Worm (Caenorhabditis elegans) whole organism, L3 larva: ENCODE measurements around the gene sre-44.

ENCODE experiments used
- ZK546.5 ChIP-seq: sonication (generic microtip); optimal IDR thresholded peaks from 2 replicates; lab custom pipeline; 2017; ENCODE audit warnings: missing biosample characterization, missing genetic modification characterization
- aly-2 ChIP-seq: fragments of 150-350 bp; optimal IDR thresholded peaks from 2 replicates; lab custom pipeline; 2014; ENCODE audit warnings: missing biosample characterization, missing genetic modification characterization
- ama-1 ChIP-seq: fragments of 150-350 bp; optimal IDR thresholded peaks from 2 replicates; lab custom pipeline; 2018
- ceh-28 ChIP-seq: fragments of 150-350 bp; optimal IDR thresholded peaks from 2 replicates; lab custom pipeline; 2014; ENCODE audit warnings: missing biosample characterization, missing genetic modification reagents, missing genetic modification characterization
- ceh-9 ChIP-seq: sonication (generic microtip); optimal IDR thresholded peaks from 2 replicates; lab custom pipeline; 2018; ENCODE audit warnings: missing biosample characterization, missing genetic modification characterization
- daf-12 ChIP-seq: fragments of 150-350 bp; optimal IDR thresholded peaks from 2 replicates; lab custom pipeline; 2014; ENCODE audit warnings: missing biosample characterization, missing genetic modification reagents, missing genetic modification characterization
- egl-27 ChIP-seq: sonication (generic microtip); optimal IDR thresholded peaks from 4 replicates; lab custom pipeline; 2017; ENCODE audit warnings: missing biosample characterization, missing genetic modification reagents, missing genetic modification characterization
- egl-5 ChIP-seq: fragments of 150-350 bp; optimal IDR thresholded peaks from 2 replicates; lab custom pipeline; 2017; ENCODE audit warnings: missing biosample characterization, missing genetic modification reagents, missing genetic modification characterization, inconsistent platforms
- elt-2 ChIP-seq: sonication (generic microtip); optimal IDR thresholded peaks from 2 replicates; lab custom pipeline; 2016; ENCODE audit warnings: missing genetic modification reagents, mild to moderate bottlenecking, missing genetic modification characterization, missing compliant biosample characterization
- elt-3 ChIP-seq, 3 experiments: fragments of 150-350 bp in 1 of 3; sonication (generic microtip) in 2 of 3; optimal IDR thresholded peaks; 2 replicates in 2 of 3; 4 replicates in 1 of 3; lab custom pipeline; 2014 to 2017; ENCODE audit warnings: missing biosample characterization in 3 of 3, missing genetic modification characterization in 3 of 3
- fkh-2 ChIP-seq: fragments of 150-350 bp; optimal IDR thresholded peaks from 2 replicates; lab custom pipeline; 2014; ENCODE audit warnings: missing biosample characterization, missing genetic modification reagents, missing genetic modification characterization
- fos-1 ChIP-seq: fragments of 150-350 bp; optimal IDR thresholded peaks from 2 replicates; lab custom pipeline; 2014; ENCODE audit warnings: missing biosample characterization, missing genetic modification characterization
- hmg-11 ChIP-seq: sonication (generic microtip); optimal IDR thresholded peaks from 2 replicates; lab custom pipeline; 2016; ENCODE audit warnings: missing genetic modification characterization, missing compliant biosample characterization
- jun-1 ChIP-seq: fragments of 150-350 bp; optimal IDR thresholded peaks from 2 replicates; lab custom pipeline; 2014; ENCODE audit warnings: missing biosample characterization, missing genetic modification reagents, missing genetic modification characterization
- lin-15B ChIP-seq: fragments of 150-350 bp; optimal IDR thresholded peaks from 2 replicates; lab custom pipeline; 2014; ENCODE audit warnings: missing biosample characterization, missing genetic modification characterization
- lin-39 ChIP-seq: fragments of 150-350 bp; optimal IDR thresholded peaks from 2 replicates; lab custom pipeline; 2018; ENCODE audit warnings: missing biosample characterization, missing genetic modification reagents, missing genetic modification characterization
- lsy-12 ChIP-seq: sonication (generic microtip); optimal IDR thresholded peaks from 2 replicates; lab custom pipeline; 2016; ENCODE audit warnings: mild to moderate bottlenecking, missing genetic modification characterization, missing compliant biosample characterization
- mdl-1 ChIP-seq: fragments of 150-350 bp; optimal IDR thresholded peaks from 2 replicates; lab custom pipeline; 2014; ENCODE audit warnings: missing biosample characterization, missing genetic modification characterization
- mml-1 ChIP-seq: fragments of 150-350 bp; sonication (generic microtip); optimal IDR thresholded peaks from 3 replicates; lab custom pipeline; 2014; ENCODE audit warnings: missing biosample characterization, missing genetic modification characterization
- nfya-1 ChIP-seq: sonication (generic microtip); optimal IDR thresholded peaks from 2 replicates; lab custom pipeline; 2017; ENCODE audit warnings: missing genetic modification characterization, mild to moderate bottlenecking, missing compliant biosample characterization, antibody characterized with exemption, moderate library complexity; ENCODE audit not compliant: insufficient read depth
- nhr-23 ChIP-seq: fragments of 150-350 bp; optimal IDR thresholded peaks from 2 replicates; lab custom pipeline; 2014; ENCODE audit warnings: missing biosample characterization, missing genetic modification reagents, missing genetic modification characterization
- nhr-25 ChIP-seq: sonication (generic microtip); optimal IDR thresholded peaks from 2 replicates; lab custom pipeline; 2017; ENCODE audit warnings: missing biosample characterization, missing genetic modification characterization
- nhr-28 ChIP-seq: fragments of 150-350 bp; optimal IDR thresholded peaks from 2 replicates; lab custom pipeline; 2014; ENCODE audit warnings: missing biosample characterization, missing genetic modification characterization
- nhr-67 ChIP-seq: fragments of 150-350 bp; optimal IDR thresholded peaks from 2 replicates; lab custom pipeline; 2014; ENCODE audit warnings: missing biosample characterization, missing genetic modification characterization
- nhr-77 ChIP-seq: fragments of 150-350 bp; optimal IDR thresholded peaks from 2 replicates; lab custom pipeline; 2014; ENCODE audit warnings: missing biosample characterization, missing genetic modification characterization
- pqm-1 ChIP-seq: fragments of 150-350 bp; optimal IDR thresholded peaks from 2 replicates; lab custom pipeline; 2017; ENCODE audit warnings: missing biosample characterization, missing genetic modification characterization, inconsistent platforms
- sea-2 ChIP-seq: fragments of 150-350 bp; sonication (generic microtip); optimal IDR thresholded peaks from 4 replicates; lab custom pipeline; 2014; ENCODE audit warnings: missing biosample characterization, missing genetic modification reagents, missing genetic modification characterization
- skn-1 ChIP-seq: fragments of 150-350 bp; optimal IDR thresholded peaks from 2 replicates; lab custom pipeline; 2014; ENCODE audit warnings: missing biosample characterization, missing genetic modification characterization
- snpc-4 ChIP-seq: fragments of 150-350 bp; optimal IDR thresholded peaks from 2 replicates; lab custom pipeline; 2014; ENCODE audit warnings: missing biosample characterization, missing genetic modification characterization
- unc-62 ChIP-seq: fragments of 150-350 bp; sonication (generic microtip); optimal IDR thresholded peaks from 4 replicates; lab custom pipeline; 2014; ENCODE audit warnings: missing biosample characterization, missing genetic modification reagents, missing genetic modification characterization
- ztf-11 ChIP-seq: fragments of 150-350 bp; optimal IDR thresholded peaks from 2 replicates; lab custom pipeline; 2014; ENCODE audit warnings: missing biosample characterization, missing genetic modification characterization
- ztf-4 ChIP-seq: fragments of 150-350 bp; optimal IDR thresholded peaks from 2 replicates; lab custom pipeline; 2014; ENCODE audit warnings: missing biosample characterization, missing genetic modification characterization

sre-44 gene

ce11 chrII:13949290-13949689 is at the start of gene sre-44:
Gene sre-44 (plus strand): TSS chrII:13949590.
- TF ChIP-seq lsy-12 (no peak), elt-2 (tag; lab: Kevin White, UChicago) (peak; percentile 49)
- TF ChIP-seq, all 47 proteins: peak for 1

- TF ChIP-seq ceh-28 (tag; lab: Kevin White, UChicago): peak; percentile 88
- TF ChIP-seq nhr-25 (tag; lab: Kevin White, UChicago): no peak
- no peak for TF ChIP-seq elt-3 (tag; optimal IDR thresholded peaks at IDR 0.05; lab: Kevin White, UChicago)
- no peak for TF ChIP-seq hmg-11 (tag; lab: Kevin White, UChicago)
These were observed 49.6 kb upstream of the sre-44 start for ce11 chrII:13899777-13900176.

ce11 chrII:13902014-13902413 is 47.4 kb upstream of the sre-44 start, which contains the start of gene W02B8.1:
Gene W02B8.1 (minus strand): TSS chrII:13902114.
- TF ChIP-seq ZK546.5 (no peak), unc-62 (GFP tag; lab: Kevin White, UChicago) (no peak), snpc-4 (no peak), hmg-11 (tag; lab: Kevin White, UChicago) (no peak), mdl-1 (no peak), ztf-4 (tag; lab: Kevin White, UChicago) (no peak), elt-2 (tag; lab: Kevin White, UChicago) (no peak), jun-1 (tag; lab: Kevin White, UChicago) (no peak), aly-2 (no peak), nhr-23 (no peak), ceh-9 (tag; lab: Kevin White, UChicago) (no peak), elt-3 (tag; optimal IDR thresholded peaks at IDR 0.05; lab: Kevin White, UChicago) (no peak), egl-27 (tag; lab: Kevin White, UChicago) (no peak), sea-2 (GFP tag; lab: Kevin White, UChicago) (no peak), lsy-12 (no peak), nhr-25 (tag; lab: Kevin White, UChicago) (no peak), daf-12 (tag; lab: Kevin White, UChicago) (no peak), mml-1 (tag; lab: Kevin White, UChicago) (no peak), fos-1 (tag; lab: Kevin White, UChicago) (no peak), lin-15B (tag; lab: Kevin White, UChicago) (no peak)

- TF ChIP-seq nfya-1 (peak; percentile 48), nhr-77 (tag; lab: Kevin White, UChicago) (no peak), lin-39 (peak; percentile 67)
These were observed 45.9 kb upstream of the sre-44 start for ce11 chrII:13903482-13903881.

ce11 chrII:13907615-13908014 is 41.8 kb upstream of the sre-44 start:
- TF ChIP-seq snpc-4: no peak
- peak; percentile 89 for TF ChIP-seq nfya-1
- TF ChIP-seq nhr-23: no peak

ce11 chrII:13908592-13908991 is 40.8 kb upstream of the sre-44 start, which contains the start of gene citk-1:
Gene citk-1 (plus strand): TSS chrII:13908914.
- TF ChIP-seq nhr-67 (tag; lab: Kevin White, UChicago): no peak
- TF ChIP-seq nhr-23: peak; percentile 69
- no peak for TF ChIP-seq lsy-12
- no peak for TF ChIP-seq ztf-11 (tag; lab: Kevin White, UChicago)
- no peak for TF ChIP-seq daf-12 (tag; lab: Kevin White, UChicago)
- peak; percentile 16 for TF ChIP-seq pqm-1 (tag; lab: Kevin White, UChicago)
- TF ChIP-seq ztf-4 (tag; lab: Kevin White, UChicago): no peak
- TF ChIP-seq skn-1: peak; percentile 7
- peak; percentile 90 for TF ChIP-seq lin-39
- TF ChIP-seq ama-1 (lab: Kevin White, UChicago): no peak
- TF ChIP-seq fkh-2 (tag; lab: Kevin White, UChicago): no peak
- no peak for TF ChIP-seq nhr-28 (tag; lab: Kevin White, UChicago)
- peak; percentile 9 for TF ChIP-seq nhr-77 (tag; lab: Kevin White, UChicago)
- TF ChIP-seq elt-2 (tag; lab: Kevin White, UChicago): peak; percentile 34
- no peak for TF ChIP-seq egl-5
- peak; percentile 59 for TF ChIP-seq nhr-25 (tag; lab: Kevin White, UChicago)
- peak; percentile 74 for TF ChIP-seq lin-15B (tag; lab: Kevin White, UChicago)
